Fruit fly (Drosophila melanogaster) whole organism, embryonic: ENCODE data around the gene Zaf1.
A peak's percentile ranks its signal among the peaks of the same experiment; 100 is the strongest.

Experiments
- ATbp ChIP-seq: fragments of 200-800 bp; sonication (Bioruptor generic); optimal IDR thresholded peaks from 2 replicates; lab custom pipeline; 2017; ENCODE audit warnings: missing biosample characterization, mild to moderate bottlenecking, missing genetic modification characterization, missing genetic modification reagents
- Aef1 ChIP-seq: fragments of 200-800 bp; sonication (Bioruptor generic); IDR thresholded peaks from 3 replicates; pipeline ENCODE4 v1.3.6; 2022; ENCODE audit warnings: missing biosample characterization, missing genetic modification characterization
- Antp ChIP-seq: fragments of 200-800 bp; sonication (Bioruptor generic); optimal IDR thresholded peaks from 3 replicates; lab custom pipeline; 2016; ENCODE audit warnings: missing biosample characterization, missing genetic modification characterization
- CG10267 ChIP-seq: fragments of 200-800 bp; sonication (Bioruptor generic); optimal IDR thresholded peaks from 2 replicates; lab custom pipeline; 2018; ENCODE audit warnings: missing biosample characterization, mild to moderate bottlenecking, missing genetic modification characterization, moderate library complexity
- CG12769 ChIP-seq: fragments of 200-800 bp; sonication (Bioruptor generic); optimal IDR thresholded peaks from 2 replicates; lab custom pipeline; 2019; ENCODE audit warnings: missing biosample characterization, mild to moderate bottlenecking, missing genetic modification characterization, moderate library complexity
- CG13123 ChIP-seq: fragments of 200-800 bp; sonication (Bioruptor generic); optimal IDR thresholded peaks from 2 replicates; lab custom pipeline; 2016; ENCODE audit warnings: missing biosample characterization, missing genetic modification characterization
- CG13296 ChIP-seq: fragments of 200-800 bp; sonication (Bioruptor generic); optimal IDR thresholded peaks from 3 replicates; lab custom pipeline; 2018; ENCODE audit warnings: missing biosample characterization, mild to moderate bottlenecking, missing genetic modification characterization
- CG15514 ChIP-seq: fragments of 200-800 bp; sonication (Bioruptor generic); optimal IDR thresholded peaks from 3 replicates; lab custom pipeline; 2017; ENCODE audit warnings: missing biosample characterization, missing genetic modification characterization, mild to moderate bottlenecking, moderate library complexity, missing genetic modification reagents
- CG1603 ChIP-seq: fragments of 200-800 bp; sonication (Bioruptor generic); optimal IDR thresholded peaks from 2 replicates; lab custom pipeline; 2019; ENCODE audit warnings: missing biosample characterization, mild to moderate bottlenecking, missing genetic modification characterization, moderate library complexity
- CG1647 ChIP-seq: fragments of 200-800 bp; sonication (Bioruptor generic); optimal IDR thresholded peaks from 3 replicates; lab custom pipeline; 2016; ENCODE audit warnings: missing biosample characterization, missing genetic modification characterization
- CG17829 ChIP-seq: fragments of 200-800 bp; optimal IDR thresholded peaks from 2 replicates; lab custom pipeline; 2019; ENCODE audit warnings: missing biosample characterization, mild to moderate bottlenecking, missing genetic modification characterization, moderate library complexity
- CG18619 ChIP-seq: fragments of 200-800 bp; sonication (Bioruptor generic); optimal IDR thresholded peaks from 3 replicates; lab custom pipeline; 2017; ENCODE audit warnings: missing biosample characterization, mild to moderate bottlenecking, missing genetic modification characterization
- CG30403 ChIP-seq: fragments of 200-800 bp; sonication (Bioruptor generic); optimal IDR thresholded peaks from 3 replicates; lab custom pipeline; 2016; ENCODE audit warnings: missing biosample characterization, missing genetic modification characterization
- CG42726 ChIP-seq: fragments of 200-800 bp; sonication (Bioruptor generic); IDR thresholded peaks from 2 replicates; pipeline ENCODE4 v1.3.6; 2022; ENCODE audit warnings: missing biosample characterization, missing genetic modification characterization; ENCODE audit not compliant: partially characterized antibody
- CG5953 ChIP-seq: fragments of 200-800 bp; sonication (Bioruptor generic); IDR thresholded peaks from 2 replicates; pipeline ENCODE4 v1.3.6; 2022; ENCODE audit warnings: missing biosample characterization, missing genetic modification characterization
- CG6654 ChIP-seq: fragments of 200-800 bp; sonication (Bioruptor generic); optimal IDR thresholded peaks from 2 replicates; lab custom pipeline; 2017; ENCODE audit warnings: missing biosample characterization, mild to moderate bottlenecking, missing genetic modification characterization
- CG7357 ChIP-seq: fragments of 200-800 bp; sonication (Bioruptor generic); IDR thresholded peaks from 3 replicates; pipeline ENCODE4 v1.3.6; 2022; ENCODE audit warnings: missing biosample characterization, missing genetic modification characterization
- CG7839 ChIP-seq: fragments of 200-800 bp; sonication (Bioruptor generic); optimal IDR thresholded peaks from 3 replicates; lab custom pipeline; 2018; ENCODE audit warnings: missing biosample characterization, mild to moderate bottlenecking, missing genetic modification characterization, moderate library complexity
- CG8388 ChIP-seq: fragments of 200-800 bp; sonication (Bioruptor generic); optimal IDR thresholded peaks from 2 replicates; lab custom pipeline; 2019; ENCODE audit warnings: missing biosample characterization, mild to moderate bottlenecking, missing genetic modification characterization, moderate library complexity
- CG9727 ChIP-seq: fragments of 200-800 bp; sonication (Bioruptor generic); optimal IDR thresholded peaks from 3 replicates; lab custom pipeline; 2017; ENCODE audit warnings: missing biosample characterization, mild to moderate bottlenecking, missing genetic modification characterization
- CG9876 ChIP-seq: fragments of 200-800 bp; sonication (Bioruptor generic); optimal IDR thresholded peaks from 2 replicates; lab custom pipeline; 2016; ENCODE audit warnings: missing biosample characterization, missing genetic modification characterization
- Camta ChIP-seq: fragments of 200-800 bp; sonication (Bioruptor generic); optimal IDR thresholded peaks from 2 replicates; lab custom pipeline; 2016; ENCODE audit warnings: missing biosample characterization, missing genetic modification characterization
- D19A ChIP-seq: fragments of 200-800 bp; optimal IDR thresholded peaks from 3 replicates; lab custom pipeline; 2019; ENCODE audit warnings: missing biosample characterization, mild to moderate bottlenecking, missing genetic modification characterization, moderate library complexity
- Dref ChIP-seq: fragments of 200-800 bp; sonication (Bioruptor generic); IDR thresholded peaks from 2 replicates; pipeline ENCODE4 v1.3.6; 2022; ENCODE audit warnings: missing biosample characterization, missing genetic modification characterization
- ERR ChIP-seq: fragments of 200-800 bp; sonication (Bioruptor generic); optimal IDR thresholded peaks from 2 replicates; lab custom pipeline; 2016; ENCODE audit warnings: missing biosample characterization, missing genetic modification characterization
- HLH54F ChIP-seq: fragments of 200-800 bp; sonication (Bioruptor generic); optimal IDR thresholded peaks from 3 replicates; lab custom pipeline; 2016; ENCODE audit warnings: missing biosample characterization, missing genetic modification characterization
- NK7.1 ChIP-seq: fragments of 200-800 bp; sonication (Bioruptor generic); optimal IDR thresholded peaks from 3 replicates; lab custom pipeline; 2016; ENCODE audit warnings: missing biosample characterization, missing genetic modification characterization
- TFAM ChIP-seq: fragments of 200-800 bp; sonication (Bioruptor generic); optimal IDR thresholded peaks from 2 replicates; lab custom pipeline; 2017; ENCODE audit warnings: missing biosample characterization, missing genetic modification characterization, inconsistent platforms
- YL-1 ChIP-seq: fragments of 200-800 bp; sonication (Bioruptor generic); optimal IDR thresholded peaks from 3 replicates; lab custom pipeline; 2017; ENCODE audit warnings: missing biosample characterization, mild to moderate bottlenecking, missing genetic modification characterization
- abd-A ChIP-seq: fragments of 200-800 bp; sonication (Bioruptor generic); optimal IDR thresholded peaks from 3 replicates; lab custom pipeline; 2019; ENCODE audit warnings: missing biosample characterization, mild to moderate bottlenecking, missing genetic modification characterization, moderate library complexity
- ara ChIP-seq: fragments of 200-800 bp; sonication (Bioruptor generic); IDR thresholded peaks from 2 replicates; pipeline ENCODE4 v1.3.6; 2022; ENCODE audit warnings: missing biosample characterization, missing genetic modification characterization
- bbx ChIP-seq: fragments of 200-800 bp; sonication (Bioruptor generic); IDR thresholded peaks from 2 replicates; pipeline ENCODE4 v1.3.6; 2022; ENCODE audit warnings: missing biosample characterization, missing genetic modification characterization; ENCODE audit not compliant: partially characterized antibody
- bigmax ChIP-seq: fragments of 200-800 bp; sonication (Bioruptor generic); optimal IDR thresholded peaks from 2 replicates; lab custom pipeline; 2018; ENCODE audit warnings: missing biosample characterization, mild to moderate bottlenecking, missing genetic modification characterization
- cas ChIP-seq: fragments of 200-800 bp; sonication (Bioruptor generic); IDR thresholded peaks from 2 replicates; pipeline ENCODE4 v1.3.6; 2022; ENCODE audit warnings: missing biosample characterization, missing genetic modification characterization
- crc ChIP-seq: fragments of 200-800 bp; sonication (Bioruptor generic); optimal IDR thresholded peaks from 2 replicates; lab custom pipeline; 2016; ENCODE audit warnings: missing biosample characterization, missing genetic modification characterization
- dm ChIP-seq: fragments of 200-800 bp; sonication (Bioruptor generic); optimal IDR thresholded peaks from 3 replicates; lab custom pipeline; 2016; ENCODE audit warnings: missing biosample characterization, missing genetic modification characterization
- exex ChIP-seq: fragments of 200-800 bp; sonication (Bioruptor generic); optimal IDR thresholded peaks from 4 replicates; lab custom pipeline; 2018; ENCODE audit warnings: missing biosample characterization, mild to moderate bottlenecking, missing genetic modification characterization, moderate library complexity
- grn ChIP-seq: fragments of 200-800 bp; sonication (Bioruptor generic); optimal IDR thresholded peaks from 3 replicates; lab custom pipeline; 2017; ENCODE audit warnings: missing biosample characterization, missing genetic modification characterization
- ken ChIP-seq: fragments of 200-800 bp; sonication (Bioruptor generic); IDR thresholded peaks from 3 replicates; pipeline ENCODE4 v1.3.6; 2022; ENCODE audit warnings: missing biosample characterization, missing genetic modification characterization
- p53 ChIP-seq: fragments of 200-800 bp; sonication (Bioruptor generic); optimal IDR thresholded peaks from 2 replicates; lab custom pipeline; 2016; ENCODE audit warnings: missing biosample characterization, missing genetic modification characterization
- pan ChIP-seq, 4 experiments: fragments of >200 bp in 3 of 4; fragments of 200-800 bp in 1 of 4; sonication (Bioruptor generic) in 1 of 4; optimal IDR thresholded peaks in 3 of 4; IDR thresholded peaks in 1 of 4; 2 replicates each; pipeline versions ENCODE4 v1.3.6 to Lab custom; 2017 to 2022; ENCODE audit warnings: missing biosample characterization in 2 of 4, missing genetic modification characterization in 2 of 4, mixed read lengths in 1 of 4
- pnt ChIP-seq: fragments of 200-800 bp; sonication (Bioruptor generic); optimal IDR thresholded peaks from 3 replicates; lab custom pipeline; 2016; ENCODE audit warnings: missing biosample characterization, missing genetic modification characterization
- prd ChIP-seq, 3 experiments: fragments of >200 bp in 2 of 3; fragments of 200-800 bp in 1 of 3; sonication (Bioruptor generic) in 1 of 3; optimal IDR thresholded peaks in 2 of 3; IDR thresholded peaks in 1 of 3; 2 replicates in 2 of 3; 3 replicates in 1 of 3; pipeline versions ENCODE4 v1.3.6 to Lab custom; 2017 to 2022; ENCODE audit warnings: missing biosample characterization in 1 of 3, missing genetic modification characterization in 1 of 3
- seq ChIP-seq: fragments of 200-800 bp; sonication (Bioruptor generic); IDR thresholded peaks from 2 replicates; pipeline ENCODE4 v1.3.6; 2022; ENCODE audit warnings: missing biosample characterization, missing genetic modification characterization
- slp2 ChIP-seq: fragments of 200-800 bp; sonication (Bioruptor generic); optimal IDR thresholded peaks from 2 replicates; lab custom pipeline; 2016; ENCODE audit warnings: missing biosample characterization, missing genetic modification characterization
- tx ChIP-seq: fragments of 200-800 bp; sonication (Bioruptor generic); optimal IDR thresholded peaks from 2 replicates; lab custom pipeline; 2016; ENCODE audit warnings: missing biosample characterization, missing genetic modification characterization
- vvl ChIP-seq: fragments of 200-800 bp; sonication (Bioruptor generic); IDR thresholded peaks from 2 replicates; pipeline ENCODE4 v1.3.6; 2022; ENCODE audit warnings: missing biosample characterization, missing genetic modification characterization
- wdn ChIP-seq: fragments of 200-800 bp; sonication (Bioruptor generic); IDR thresholded peaks from 2 replicates; pipeline ENCODE4 v1.3.6; 2022; ENCODE audit warnings: missing biosample characterization, missing genetic modification characterization

Gene Zaf1

DNA sequence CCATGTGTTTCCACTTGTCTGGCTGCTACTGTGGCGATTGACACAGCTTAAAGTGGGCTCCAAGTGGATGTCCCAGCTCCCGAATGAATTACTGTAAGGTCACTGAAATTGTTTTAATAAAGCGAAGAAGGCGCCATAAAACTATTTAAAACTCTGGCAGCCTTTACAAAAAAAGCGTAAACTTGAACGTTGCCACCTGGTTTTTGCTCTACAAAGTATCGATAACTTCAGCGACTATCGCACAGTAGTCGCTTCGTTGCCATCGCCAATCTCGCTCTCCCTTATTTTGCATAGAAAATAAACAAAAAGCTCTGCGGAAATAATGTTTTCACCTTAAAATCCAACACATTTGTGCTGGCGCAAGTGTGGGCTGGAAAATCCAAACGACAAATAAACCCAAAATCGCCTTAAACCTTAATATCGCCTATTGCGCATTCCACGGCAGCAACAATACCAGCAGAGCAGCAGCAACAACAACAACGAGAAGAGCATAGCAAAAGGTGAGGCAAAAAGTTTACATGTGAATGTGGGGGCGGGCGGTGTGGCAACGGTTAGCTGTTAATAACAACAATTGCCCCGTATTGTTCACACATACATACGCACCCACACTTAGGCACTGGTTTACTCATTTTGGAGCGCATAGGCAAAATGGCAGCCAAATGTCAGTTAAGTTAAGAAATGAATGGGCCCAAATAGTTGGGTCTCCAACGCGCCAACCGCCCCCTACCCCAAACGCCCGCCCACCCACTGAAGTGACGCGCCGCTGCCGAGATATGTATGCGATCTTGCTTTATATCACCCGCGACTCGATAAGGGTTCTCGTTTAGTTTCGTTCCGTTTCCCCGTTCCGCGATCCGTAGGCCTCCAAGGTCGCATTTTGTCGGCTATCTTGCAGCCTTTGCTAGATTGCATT, 43.8 kb downstream of the Zaf1 start, which contains the start of gene wkd (continued):
- TF ChIP-seq tx (GFP tag; lab: Kevin White, UChicago) (no peak), CG7357 (GFP tag; lab: Robert Waterston, UW) (no peak), vvl (GFP tag; lab: Robert Waterston, UW) (peak; percentile 51; the same call in 1 of the 2 replicates), bigmax (GFP tag; lab: Kevin White, UChicago) (no peak), seq (GFP tag; lab: Robert Waterston, UW) (no peak), ATbp (GFP tag; lab: Kevin White, UChicago) (no peak), CG8388 (no peak), Aef1 (GFP tag; lab: Robert Waterston, UW) (peak; percentile 67; the same call in 2 of the 3 replicates), CG9727 (GFP tag; lab: Kevin White, UChicago) (no peak), prd (optimal IDR thresholded peaks at IDR 0.05; lab: Kevin White, UChicago) (no peak), prd (GFP tag; IDR thresholded peaks at IDR 0.05; lab: Robert Waterston, UW) (no peak), CG15514 (GFP tag; lab: Kevin White, UChicago) (peak; percentile 32), CG13296 (GFP tag; lab: Kevin White, UChicago) (no peak), bbx (GFP tag; lab: Robert Waterston, UW) (peak; percentile 87), CG1603 (no peak), D19A (no peak), Camta (GFP tag; lab: Kevin White, UChicago) (no peak), ara (GFP tag; lab: Robert Waterston, UW) (no peak), grn (GFP tag; lab: Kevin White, UChicago) (peak; percentile 64), crc (no peak), CG7839 (no peak), Dref (peak; percentile 90), CG9876 (no peak), CG18619 (GFP tag; lab: Kevin White, UChicago) (no peak), CG1647 (GFP tag; lab: Kevin White, UChicago) (no peak), NK7.1 (GFP tag; lab: Kevin White, UChicago) (no peak), ken (GFP tag; lab: Robert Waterston, UW) (no peak), slp2 (GFP tag; lab: Kevin White, UChicago) (no peak), CG10267 (no peak), Antp (GFP tag; lab: Kevin White, UChicago) (no peak), p53 (GFP tag; lab: Kevin White, UChicago) (no peak), wdn (GFP tag; lab: Robert Waterston, UW) (no peak), CG12769 (tag; lab: Kevin White, UChicago) (no peak), CG42726 (GFP tag; lab: Robert Waterston, UW) (peak; percentile 81), CG5953 (no peak), abd-A (tag; lab: Kevin White, UChicago) (no peak), CG30403 (GFP tag; lab: Kevin White, UChicago) (peak; percentile 19), pan (optimal IDR thresholded peaks at IDR 0.05; lab: Kevin White, UChicago) (no peak), pan (GFP tag; optimal IDR thresholded peaks at IDR 0.05 in 1 of 2, IDR thresholded peaks at IDR 0.05 in 1 of 2) (no peak), CG6654 (GFP tag; lab: Kevin White, UChicago) (no peak), exex (tag; lab: Kevin White, UChicago) (peak; percentile 30), YL-1 (GFP tag; lab: Kevin White, UChicago) (peak; percentile 83), pnt (GFP tag; lab: Kevin White, UChicago) (no peak), CG13123 (no peak), ERR (GFP tag; lab: Kevin White, UChicago) (no peak), TFAM (GFP tag; lab: Kevin White, UChicago) (no peak), cas (GFP tag; lab: Robert Waterston, UW) (no peak), CG17829 (tag; lab: Kevin White, UChicago) (peak; percentile 13), HLH54F (GFP tag; lab: Kevin White, UChicago) (peak; percentile 1), dm (peak; percentile 41)
